Fruit fly (Drosophila melanogaster): ENCODE data around the gene CG4972.

dm6 chr2L:10268688-10269087 is 45.9 kb upstream of the CG4972 start, which contains the start of gene CG4957:
- TF ChIP-seq CTCF (optimal IDR thresholded peaks at IDR 0.05) (no peak), CG8478 (optimal IDR thresholded peaks at IDR 0.05) (no peak)

Measured in S2 (cell line).